Fruit fly (Drosophila melanogaster) whole organism, embryonic: ENCODE data around the gene CG6163.
A peak's percentile ranks its signal among the peaks of the same experiment; 100 is the strongest.

Experiments used
- Bteb2 ChIP-seq: fragments of 200-800 bp; sonication (Bioruptor generic); optimal IDR thresholded peaks from 2 replicates; lab custom pipeline; 2016; ENCODE audit warnings: missing biosample characterization, missing genetic modification characterization
- CG10366 ChIP-seq: fragments of 200-800 bp; sonication (Bioruptor generic); IDR thresholded peaks from 2 replicates; pipeline ENCODE4 v1.3.6; 2022; ENCODE audit warnings: missing biosample characterization, missing genetic modification characterization
- CG12071 ChIP-seq: fragments of 200-800 bp; sonication (Bioruptor generic); optimal IDR thresholded peaks from 3 replicates; lab custom pipeline; 2018; ENCODE audit warnings: missing biosample characterization, mild to moderate bottlenecking, missing genetic modification characterization
- CG12942 ChIP-seq: fragments of 200-800 bp; sonication (Bioruptor generic); optimal IDR thresholded peaks from 3 replicates; lab custom pipeline; 2016; ENCODE audit warnings: missing biosample characterization, missing genetic modification characterization
- CG17568 ChIP-seq: fragments of 200-800 bp; sonication (Bioruptor generic); optimal IDR thresholded peaks from 2 replicates; lab custom pipeline; 2018; ENCODE audit warnings: missing biosample characterization, mild to moderate bottlenecking, missing genetic modification characterization, moderate library complexity
- CG30020 ChIP-seq: fragments of 200-800 bp; optimal IDR thresholded peaks from 2 replicates; lab custom pipeline; 2019; ENCODE audit warnings: missing biosample characterization, mild to moderate bottlenecking, missing genetic modification characterization, moderate library complexity
- CG31365 ChIP-seq: fragments of 200-800 bp; sonication (Bioruptor generic); optimal IDR thresholded peaks from 2 replicates; lab custom pipeline; 2018; ENCODE audit warnings: missing biosample characterization, mild to moderate bottlenecking, missing genetic modification characterization
- CG32532 ChIP-seq: fragments of 200-800 bp; sonication (Bioruptor generic); IDR thresholded peaks from 2 replicates; pipeline ENCODE4 v1.3.6; 2022; ENCODE audit warnings: missing biosample characterization, missing genetic modification characterization
- CG34422 ChIP-seq: fragments of 200-800 bp; sonication (Bioruptor generic); IDR thresholded peaks from 3 replicates; pipeline ENCODE4 v1.3.6; 2022; ENCODE audit warnings: missing biosample characterization, missing genetic modification characterization
- CG4282 ChIP-seq: fragments of 200-800 bp; sonication (Bioruptor generic); optimal IDR thresholded peaks from 2 replicates; lab custom pipeline; 2016; ENCODE audit warnings: missing biosample characterization, missing genetic modification characterization
- CG4328 ChIP-seq: fragments of 200-800 bp; sonication (Bioruptor generic); optimal IDR thresholded peaks from 3 replicates; lab custom pipeline; 2017; ENCODE audit warnings: missing biosample characterization, missing genetic modification reagents, missing genetic modification characterization
- CG6254 ChIP-seq: fragments of 200-800 bp; sonication (Bioruptor generic); optimal IDR thresholded peaks from 3 replicates; lab custom pipeline; 2017; ENCODE audit warnings: mild to moderate bottlenecking, missing biosample characterization, missing genetic modification reagents, missing genetic modification characterization
- CG6854 ChIP-seq: fragments of 200-800 bp; sonication (Bioruptor generic); optimal IDR thresholded peaks from 3 replicates; lab custom pipeline; 2017; ENCODE audit warnings: missing biosample characterization, mild to moderate bottlenecking, missing genetic modification characterization
- CG7357 ChIP-seq: fragments of 200-800 bp; sonication (Bioruptor generic); IDR thresholded peaks from 3 replicates; pipeline ENCODE4 v1.3.6; 2022; ENCODE audit warnings: missing biosample characterization, missing genetic modification characterization
- CG7556 ChIP-seq: fragments of 200-800 bp; sonication (Bioruptor generic); optimal IDR thresholded peaks from 2 replicates; lab custom pipeline; 2017; ENCODE audit warnings: missing biosample characterization, mild to moderate bottlenecking, missing genetic modification characterization
- CG7987 ChIP-seq: fragments of 200-800 bp; sonication (Bioruptor generic); optimal IDR thresholded peaks from 2 replicates; lab custom pipeline; 2018; ENCODE audit warnings: missing biosample characterization, mild to moderate bottlenecking, missing genetic modification characterization, moderate library complexity
- CG8765 ChIP-seq: fragments of 200-800 bp; sonication (Bioruptor generic); IDR thresholded peaks from 2 replicates; pipeline ENCODE4 v1.3.6; 2022; ENCODE audit warnings: missing biosample characterization, missing genetic modification characterization
- CG9215 ChIP-seq: fragments of 200-800 bp; sonication (Bioruptor generic); IDR thresholded peaks from 2 replicates; pipeline ENCODE4 v1.3.6; 2022; ENCODE audit warnings: missing biosample characterization, missing genetic modification characterization
- CG9797 ChIP-seq: fragments of 200-800 bp; sonication (Bioruptor generic); optimal IDR thresholded peaks from 3 replicates; lab custom pipeline; 2018; ENCODE audit warnings: missing biosample characterization, mild to moderate bottlenecking, missing genetic modification characterization
- Deaf1 ChIP-seq: fragments of 200-800 bp; optimal IDR thresholded peaks from 3 replicates; lab custom pipeline; 2019; ENCODE audit warnings: missing biosample characterization, mild to moderate bottlenecking, missing genetic modification characterization, moderate library complexity
- Dek ChIP-seq: fragments of 200-800 bp; sonication (Bioruptor generic); optimal IDR thresholded peaks from 3 replicates; lab custom pipeline; 2019; ENCODE audit warnings: missing biosample characterization, mild to moderate bottlenecking, missing genetic modification characterization, moderate library complexity
- Dref ChIP-seq: fragments of 200-800 bp; sonication (Bioruptor generic); IDR thresholded peaks from 2 replicates; pipeline ENCODE4 v1.3.6; 2022; ENCODE audit warnings: missing biosample characterization, missing genetic modification characterization
- E2f2 ChIP-seq: fragments of 200-800 bp; sonication (Bioruptor generic); IDR thresholded peaks from 2 replicates; pipeline ENCODE4 v1.3.6; 2022; ENCODE audit warnings: missing biosample characterization, missing genetic modification characterization
- HHEX ChIP-seq: fragments of 200-800 bp; sonication (Bioruptor generic); optimal IDR thresholded peaks from 3 replicates; lab custom pipeline; 2017; ENCODE audit warnings: missing biosample characterization, mild to moderate bottlenecking, missing genetic modification characterization, missing genetic modification reagents
- Hsf ChIP-seq: fragments of 200-800 bp; sonication (Bioruptor generic); optimal IDR thresholded peaks from 3 replicates; lab custom pipeline; 2016; ENCODE audit warnings: missing biosample characterization, missing genetic modification characterization
- Nf-YA ChIP-seq: fragments of 200-800 bp; sonication (Bioruptor generic); IDR thresholded peaks from 2 replicates; pipeline ENCODE4 v1.3.6; 2022; ENCODE audit warnings: missing biosample characterization, missing genetic modification characterization
- Poxn ChIP-seq: fragments of 200-800 bp; sonication (Bioruptor generic); IDR thresholded peaks from 2 replicates; pipeline ENCODE4 v1.3.6; 2022; ENCODE audit warnings: missing biosample characterization, missing genetic modification characterization
- Ravus ChIP-seq: fragments of 200-800 bp; sonication (Bioruptor generic); IDR thresholded peaks from 2 replicates; pipeline ENCODE4 v1.3.6; 2022; ENCODE audit warnings: missing biosample characterization, missing genetic modification characterization
- Xrp1 ChIP-seq: fragments of 200-800 bp; sonication (Bioruptor generic); IDR thresholded peaks from 2 replicates; pipeline ENCODE4 v1.3.6; 2022; ENCODE audit warnings: missing biosample characterization, missing genetic modification characterization
- ac ChIP-seq: fragments of 200-800 bp; sonication (Bioruptor generic); optimal IDR thresholded peaks from 3 replicates; lab custom pipeline; 2017; ENCODE audit warnings: missing biosample characterization, mild to moderate bottlenecking, missing genetic modification characterization
- al ChIP-seq: fragments of 200-800 bp; sonication (Bioruptor generic); IDR thresholded peaks from 2 replicates; pipeline ENCODE4 v1.3.6; 2022; ENCODE audit warnings: missing biosample characterization, missing genetic modification characterization
- aop ChIP-seq: fragments of 200-800 bp; sonication (Bioruptor generic); IDR thresholded peaks from 2 replicates; pipeline ENCODE4 v1.3.6; 2022; ENCODE audit warnings: missing biosample characterization, missing genetic modification characterization
- bcd ChIP-seq: fragments of 200-800 bp; sonication (Bioruptor generic); optimal IDR thresholded peaks from 2 replicates; lab custom pipeline; 2017; ENCODE audit warnings: missing biosample characterization, mild to moderate bottlenecking, missing genetic modification characterization
- btn ChIP-seq: fragments of 200-800 bp; sonication (Bioruptor generic); optimal IDR thresholded peaks from 2 replicates; lab custom pipeline; 2016; ENCODE audit warnings: missing biosample characterization, missing genetic modification characterization
- crp ChIP-seq, 2 experiments: fragments of 200-800 bp; sonication (Bioruptor generic); optimal IDR thresholded peaks; 2 replicates in 1 of 2; 3 replicates in 1 of 2; lab custom pipeline; 2017; ENCODE audit warnings: missing biosample characterization in 2 of 2, missing genetic modification characterization in 2 of 2, mild to moderate bottlenecking in 1 of 2, moderate library complexity in 1 of 2
- ftz-f1 ChIP-seq: fragments of 200-800 bp; sonication (Bioruptor generic); optimal IDR thresholded peaks from 2 replicates; lab custom pipeline; 2016; ENCODE audit warnings: missing biosample characterization, missing genetic modification characterization
- her ChIP-seq: fragments of 200-800 bp; sonication (Bioruptor generic); optimal IDR thresholded peaks from 2 replicates; lab custom pipeline; 2016; ENCODE audit warnings: missing biosample characterization, missing genetic modification characterization
- inv ChIP-seq: fragments of 200-800 bp; sonication (Bioruptor generic); IDR thresholded peaks from 2 replicates; pipeline ENCODE4 v1.3.6; 2022; ENCODE audit warnings: missing biosample characterization, missing genetic modification characterization; ENCODE audit not compliant: partially characterized antibody
- kah ChIP-seq: fragments of 200-800 bp; sonication (Bioruptor generic); optimal IDR thresholded peaks from 2 replicates; lab custom pipeline; 2018; ENCODE audit warnings: missing biosample characterization, mild to moderate bottlenecking, missing genetic modification characterization
- nau ChIP-seq: fragments of 200-800 bp; sonication (Bioruptor generic); optimal IDR thresholded peaks from 3 replicates; lab custom pipeline; 2017; ENCODE audit warnings: missing biosample characterization, mild to moderate bottlenecking, missing genetic modification characterization, missing genetic modification reagents
- nom ChIP-seq: fragments of 200-800 bp; sonication (Bioruptor generic); optimal IDR thresholded peaks from 2 replicates; lab custom pipeline; 2017; ENCODE audit warnings: missing biosample characterization, missing genetic modification characterization, mild to moderate bottlenecking, moderate library complexity, missing genetic modification reagents
- otp ChIP-seq: fragments of 200-800 bp; sonication (Bioruptor generic); IDR thresholded peaks from 3 replicates; pipeline ENCODE4, ENCODE4 v1.3.6; 2022; ENCODE audit warnings: missing biosample characterization, missing genetic modification characterization
- peb ChIP-seq: fragments of 200-800 bp; sonication (Bioruptor generic); IDR thresholded peaks from 2 replicates; pipeline ENCODE4 v1.3.6; 2022; ENCODE audit warnings: missing biosample characterization, missing genetic modification characterization
- prd ChIP-seq, 3 experiments: fragments of >200 bp in 2 of 3; fragments of 200-800 bp in 1 of 3; sonication (Bioruptor generic) in 1 of 3; optimal IDR thresholded peaks in 2 of 3; IDR thresholded peaks in 1 of 3; 2 replicates in 2 of 3; 3 replicates in 1 of 3; pipeline versions ENCODE4 v1.3.6 to Lab custom; 2017 to 2022; ENCODE audit warnings: missing biosample characterization in 1 of 3, missing genetic modification characterization in 1 of 3
- tap ChIP-seq: fragments of 200-800 bp; optimal IDR thresholded peaks from 3 replicates; lab custom pipeline; 2019; ENCODE audit warnings: missing biosample characterization, mild to moderate bottlenecking, missing genetic modification characterization, moderate library complexity
- tll ChIP-seq, 2 experiments: fragments of 200-800 bp in 1 of 2; fragments of >200 bp in 1 of 2; sonication (Bioruptor generic) in 1 of 2; optimal IDR thresholded peaks; 2 replicates each; lab custom pipeline; 2017 to 2019; ENCODE audit warnings: missing biosample characterization in 2 of 2, missing genetic modification characterization in 2 of 2, mild to moderate bottlenecking in 1 of 2, moderate library complexity in 1 of 2
- ttk ChIP-seq: fragments of 200-800 bp; sonication (Bioruptor generic); IDR thresholded peaks from 2 replicates; pipeline ENCODE4 v2.1.2; 2022; ENCODE audit warnings: missing biosample characterization, missing genetic modification characterization
- z ChIP-seq: fragments of 200-800 bp; sonication (Bioruptor generic); IDR thresholded peaks from 3 replicates; pipeline ENCODE4 v1.3.6; 2022; ENCODE audit warnings: missing biosample characterization, missing genetic modification characterization

Gene CG6163

dm6 chr3L:11350680-11351665 is 13.7 kb downstream of the CG6163 start (continued):
- TF ChIP-seq prd (optimal IDR thresholded peaks at IDR 0.05; lab: Kevin White, UChicago) (no peak), prd (GFP tag; IDR thresholded peaks at IDR 0.05; lab: Robert Waterston, UW) (peak; percentile 50; the same call in 2 of the 3 replicates), z (GFP tag; lab: Robert Waterston, UW) (no peak), CG6854 (GFP tag; lab: Kevin White, UChicago) (no peak), her (GFP tag; lab: Kevin White, UChicago) (no peak), CG4282 (GFP tag; lab: Kevin White, UChicago) (no peak), CG30020 (peak; percentile 4), CG17568 (GFP tag; lab: Kevin White, UChicago) (no peak), CG8765 (GFP tag; lab: Robert Waterston, UW) (no peak), Xrp1 (GFP tag; lab: Robert Waterston, UW) (no peak), Dref (GFP tag; lab: Robert Waterston, UW) (no peak), al (GFP tag; lab: Robert Waterston, UW) (no peak; the same call in 1 of the 2 replicates), bcd (GFP tag; lab: Kevin White, UChicago) (peak; percentile 56), peb (GFP tag; lab: Robert Waterston, UW) (no peak), CG31365 (tag; lab: Kevin White, UChicago) (peak; percentile 54), tll (GFP tag; optimal IDR thresholded peaks at IDR 0.05; lab: Kevin White, UChicago) (no peak), Poxn (no peak), Hsf (GFP tag; lab: Kevin White, UChicago) (peak; percentile 28), CG12071 (GFP tag; lab: Kevin White, UChicago) (peak; percentile 31), nau (peak; percentile 57), tap (tag; lab: Kevin White, UChicago) (peak; percentile 43), crp (GFP tag; optimal IDR thresholded peaks at IDR 0.05; lab: Kevin White, UChicago) (no peak), aop (GFP tag; lab: Robert Waterston, UW) (no peak), ac (GFP tag; lab: Kevin White, UChicago) (no peak), HHEX (GFP tag; lab: Kevin White, UChicago) (peak; percentile 3), Dek (no peak), CG9797 (GFP tag; lab: Kevin White, UChicago) (no peak), Nf-YA (GFP tag; lab: Robert Waterston, UW) (no peak), CG4328 (GFP tag; lab: Kevin White, UChicago) (peak; percentile 7), kah (GFP tag; lab: Kevin White, UChicago) (no peak), E2f2 (no peak), Bteb2 (GFP tag; lab: Kevin White, UChicago) (no peak), CG34422 (no peak; the same call in 2 of the 3 replicates), CG6254 (GFP tag; lab: Kevin White, UChicago) (peak; percentile 27), ftz-f1 (GFP tag; lab: Kevin White, UChicago) (no peak), CG12942 (GFP tag; lab: Kevin White, UChicago) (peak; percentile 21), otp (GFP tag; lab: Robert Waterston, UW) (peak; percentile 10; the same call in 1 of the 3 replicates), CG10366 (GFP tag; lab: Robert Waterston, UW) (peak; percentile 19; the same call in 1 of the 2 replicates), CG7357 (GFP tag; lab: Robert Waterston, UW) (0 out of 3 replicates have a peak, but pooled peaks have one; percentile 12), inv (no peak), nom (GFP tag; lab: Kevin White, UChicago) (no peak), Deaf1 (tag; lab: Kevin White, UChicago) (peak; percentile 26), CG9215 (peak; percentile 57), ttk (GFP tag; lab: Robert Waterston, UW) (no peak), CG7987 (peak; percentile 4), btn (GFP tag; lab: Kevin White, UChicago) (no peak), CG32532 (GFP tag; lab: Robert Waterston, UW) (peak; percentile 38), Ravus (GFP tag; lab: Robert Waterston, UW) (no peak), CG7556 (GFP tag; lab: Kevin White, UChicago) (peak; percentile 57)
